Worm (Caenorhabditis elegans) whole organism, L1 larva: ENCODE measurements around the gene C25F9.12.

Experiments used
- C16A3.4 ChIP-seq: fragments of 150-350 bp; optimal IDR thresholded peaks from 2 replicates; lab custom pipeline; 2014; ENCODE audit warnings: missing biosample characterization, missing genetic modification characterization
- efl-1 ChIP-seq, 4 experiments: fragments of 150-350 bp; optimal IDR thresholded peaks in 3 of 4; peaks in 1 of 4; 1 replicate in 1 of 4; 2 replicates in 3 of 4; lab custom pipeline; 2014; ENCODE audit warnings: missing biosample characterization in 2 of 4, missing genetic modification characterization in 2 of 4, missing genetic modification reagents in 2 of 4
- hpl-2 ChIP-seq: fragments of 150-350 bp; optimal IDR thresholded peaks from 2 replicates; lab custom pipeline; 2014; ENCODE audit warnings: missing biosample characterization, missing genetic modification reagents, missing genetic modification characterization
- irx-1 ChIP-seq: sonication (generic microtip); optimal IDR thresholded peaks from 2 replicates; lab custom pipeline; 2016; ENCODE audit warnings: missing genetic modification characterization, missing compliant biosample characterization

The C25F9.12 gene

DNA sequence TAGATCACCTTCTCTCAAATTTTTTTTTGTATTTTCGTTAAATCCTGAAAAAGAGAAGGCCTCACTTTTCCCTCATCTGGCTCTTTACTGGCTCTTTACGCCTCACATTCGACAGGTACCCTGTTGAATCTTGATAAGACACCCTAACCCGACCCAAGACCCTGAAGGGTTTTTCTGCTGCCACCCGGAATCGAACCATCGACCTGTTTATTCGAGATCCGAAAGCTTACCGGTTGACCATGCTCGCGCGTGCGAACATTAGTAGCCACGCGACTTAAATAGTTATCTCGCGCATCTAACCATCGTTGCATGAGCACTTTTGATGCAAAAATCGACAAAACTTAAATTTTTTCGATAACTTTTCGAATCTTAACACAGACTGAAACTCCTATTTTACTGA lies 47.5 kb downstream of the C25F9.12 start:
- TF ChIP-seq hpl-2 (no peak), C16A3.4 (tag; lab: Kevin White, UChicago) (no peak), efl-1 (optimal IDR thresholded peaks at IDR 0.05; lab: Kevin White, UChicago) (no peak), efl-1 (GFP tag; optimal IDR thresholded peaks at IDR 0.05 in 1 of 2; lab: Kevin White, UChicago) (peak in 1 of 2 experiments; percentile 84)

DNA sequence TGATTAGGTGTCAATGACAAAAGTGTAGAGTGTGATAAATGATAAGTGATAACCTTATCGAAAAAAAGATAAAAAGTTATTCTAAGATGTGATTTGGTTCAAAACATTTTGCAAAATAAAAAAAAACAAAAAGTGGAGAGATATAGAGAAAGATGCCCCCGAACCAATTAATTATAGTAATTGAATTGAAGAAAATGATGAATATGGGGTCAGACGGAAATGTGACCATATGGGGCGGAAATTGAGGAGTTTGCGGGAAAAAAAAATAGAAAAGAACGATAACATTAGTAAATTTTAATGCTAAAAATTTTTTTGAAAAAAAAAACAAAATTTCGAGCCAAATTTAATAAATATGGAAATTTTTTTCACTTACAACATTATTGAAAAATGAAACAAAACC lies 48.2 kb downstream of the C25F9.12 start:
- no peak for TF ChIP-seq efl-1 (optimal IDR thresholded peaks at IDR 0.05; lab: Kevin White, UChicago)
- peak in 1 of 2 experiments; percentile 30 for TF ChIP-seq efl-1 (GFP tag; optimal IDR thresholded peaks at IDR 0.05 in 1 of 2; lab: Kevin White, UChicago)
- no peak for TF ChIP-seq irx-1 (tag; lab: Kevin White, UChicago)
